Worm (Caenorhabditis elegans) whole organism, L4/young adult: ENCODE data around the gene srbc-79.

Experiments used
- W03F9.2 ChIP-seq: fragments of 150-350 bp; optimal IDR thresholded peaks from 2 replicates; lab custom pipeline; 2014; ENCODE audit warnings: missing biosample characterization, missing genetic modification characterization
- dao-5 ChIP-seq: sonication (generic microtip); optimal IDR thresholded peaks from 2 replicates; lab custom pipeline; 2016; ENCODE audit warnings: missing genotype, missing genetic modification characterization, moderate library complexity, missing compliant biosample characterization
- him-1 ChIP-seq: sonication (generic microtip); optimal IDR thresholded peaks from 2 replicates; lab custom pipeline; 2016; ENCODE audit warnings: missing genotype, missing genetic modification reagents, missing genetic modification characterization, missing compliant biosample characterization

srbc-79 gene

ce11 chrV:20500405-20500804, 8.1 kb upstream of the srbc-79 start, which contains the start of gene dct-14:
Gene dct-14, minus strand, starts transcription at chrV:20500505.
- no peak for TF ChIP-seq W03F9.2
- no peak for TF ChIP-seq him-1
- TF ChIP-seq dao-5: no peak

ce11 chrV:20499642-20500041, 7.4 kb upstream of the srbc-79 start:
- TF ChIP-seq dao-5: no peak
- no peak for TF ChIP-seq W03F9.2
- no peak for TF ChIP-seq him-1

- TF ChIP-seq dao-5 (no peak), him-1 (no peak), W03F9.2 (no peak)
These were observed 6.7 kb upstream of the srbc-79 start, which contains the start of gene dct-16 for ce11 chrV:20498980-20499379. Gene dct-16, minus strand, starts transcription at chrV:20499057.

ce11 chrV:20497537-20497936, 5.3 kb upstream of the srbc-79 start:
- no peak for TF ChIP-seq dao-5
- no peak for TF ChIP-seq W03F9.2
- TF ChIP-seq him-1: no peak

ce11 chrV:20493271-20494231, 1.3 kb upstream of the srbc-79 start, which contains the start of gene B0250.5:
Gene B0250.5, plus strand, starts transcription at chrV:20493924.
- no peak for TF ChIP-seq dao-5
- TF ChIP-seq W03F9.2: no peak
- no peak for TF ChIP-seq him-1

- TF ChIP-seq him-1 (no peak), W03F9.2 (no peak), dao-5 (no peak)
These were observed 3.2 kb downstream of the srbc-79 start, which contains the start of gene srbc-78 for ce11 chrV:20489102-20489501. Gene srbc-78, minus strand, starts transcription at chrV:20489202.

ce11 chrV:20486549-20486948, 5.7 kb downstream of the srbc-79 start:
- no peak for TF ChIP-seq him-1
- no peak for TF ChIP-seq W03F9.2

ce11 chrV:20485285-20485684, 7.0 kb downstream of the srbc-79 start, which contains the start of gene dhcr-7:
Gene dhcr-7, minus strand, starts transcription at chrV:20485385.
- TF ChIP-seq W03F9.2 (no peak), dao-5 (no peak), him-1 (no peak)

ce11 chrV:20480790-20481189, 11.5 kb downstream of the srbc-79 start:
- no peak for TF ChIP-seq him-1
- no peak for TF ChIP-seq W03F9.2
- no peak for TF ChIP-seq dao-5

- TF ChIP-seq dao-5: no peak
- TF ChIP-seq W03F9.2: peak; percentile 33
These were observed 13.1 kb downstream of the srbc-79 start, which contains the start of the genes calf-1 and rpl-2 for ce11 chrV:20479013-20479739. Gene calf-1, minus strand, starts transcription at chrV:20479089. Gene rpl-2, plus strand, starts transcription at chrV:20479689.

- TF ChIP-seq W03F9.2: no peak
- no peak for TF ChIP-seq dao-5
- no peak for TF ChIP-seq him-1
These were observed 15.3 kb downstream of the srbc-79 start for ce11 chrV:20476981-20477380.

- TF ChIP-seq W03F9.2: no peak
- no peak for TF ChIP-seq dao-5
- TF ChIP-seq him-1: no peak
These were observed 15.8 kb downstream of the srbc-79 start for ce11 chrV:20476514-20476913.

- TF ChIP-seq him-1 (no peak), dao-5 (no peak), W03F9.2 (no peak)
These were observed 16.5 kb downstream of the srbc-79 start, which contains the start of gene B0250.7 for ce11 chrV:20475830-20476229. Gene B0250.7, minus strand, starts transcription at chrV:20476061.

ce11 chrV:20475029-20475428, 17.3 kb downstream of the srbc-79 start:
- TF ChIP-seq him-1: no peak
- no peak for TF ChIP-seq W03F9.2
- no peak for TF ChIP-seq dao-5

- TF ChIP-seq W03F9.2 (no peak), dao-5 (no peak), him-1 (no peak)
These were observed 21.9 kb downstream of the srbc-79 start, which contains the start of gene B0250.8 for ce11 chrV:20470385-20470784. Gene B0250.8, minus strand, starts transcription at chrV:20470485.
